Worm (Caenorhabditis elegans): ENCODE data around the gene osm-3.
A peak's percentile ranks its signal among the peaks of the same experiment; 100 is the strongest.

The osm-3 gene

ce11 chrIV:3835065-3835464 lies 34.2 kb upstream of the osm-3 start, which contains the start of gene cal-3:
Gene cal-3, minus strand, starts transcription at chrIV:3835165.
- no peak for TF ChIP-seq F13H6.1 (tag; optimal IDR thresholded peaks at IDR 0.05)

- TF ChIP-seq fos-1 (tag; optimal IDR thresholded peaks at IDR 0.05): no peak
- no peak for TF ChIP-seq unc-62 (GFP tag; optimal IDR thresholded peaks at IDR 0.05)
- TF ChIP-seq nhr-237 (tag; optimal IDR thresholded peaks at IDR 0.05): no peak
Observed at ce11 chrIV:3833778-3834177, 32.9 kb upstream of the osm-3 start.

- TF ChIP-seq ZK546.5 (tag; optimal IDR thresholded peaks at IDR 0.05): no peak
- TF ChIP-seq mab-5 (tag; optimal IDR thresholded peaks at IDR 0.05): no peak
- TF ChIP-seq ztf-11 (tag; optimal IDR thresholded peaks at IDR 0.05): no peak
- TF ChIP-seq zag-1 (tag; optimal IDR thresholded peaks at IDR 0.05): no peak
- TF ChIP-seq fos-1 (tag; optimal IDR thresholded peaks at IDR 0.05): no peak
- TF ChIP-seq Y55F3AM.14 (GFP tag; optimal IDR thresholded peaks at IDR 0.05): no peak
Observed at ce11 chrIV:3832040-3832439, 31.2 kb upstream of the osm-3 start.

- TF ChIP-seq F13H6.1 (tag; optimal IDR thresholded peaks at IDR 0.05) (no peak), ztf-11 (tag; optimal IDR thresholded peaks at IDR 0.05) (no peak), blmp-1 (tag; optimal IDR thresholded peaks at IDR 0.05; ENCODE audit: insufficient read depth) (peak; percentile 16)
Observed at ce11 chrIV:3827724-3828123, 26.9 kb upstream of the osm-3 start.

- TF ChIP-seq unc-39 (tag; optimal IDR thresholded peaks at IDR 0.05): no peak
- no peak for TF ChIP-seq ztf-1 (GFP tag; conservative IDR thresholded peaks at IDR 0.05)
- TF ChIP-seq F13H6.1 (tag; optimal IDR thresholded peaks at IDR 0.05): no peak
- no peak for TF ChIP-seq ceh-82 (tag; optimal IDR thresholded peaks at IDR 0.05)
- TF ChIP-seq Y55F3AM.14 (GFP tag; optimal IDR thresholded peaks at IDR 0.05): no peak
- TF ChIP-seq unc-62 (GFP tag; optimal IDR thresholded peaks at IDR 0.05): no peak
Observed at ce11 chrIV:3826590-3827128, 25.8 kb upstream of the osm-3 start, which contains the start of gene F28F9.3. Gene F28F9.3, plus strand, starts transcription at chrIV:3826890.

- TF ChIP-seq egl-27 (tag; optimal IDR thresholded peaks at IDR 0.05) (no peak), unc-39 (tag; optimal IDR thresholded peaks at IDR 0.05) (no peak), ama-1 (optimal IDR thresholded peaks at IDR 0.05) (no peak), mbf-1 (tag; optimal IDR thresholded peaks at IDR 0.05) (no peak), mdl-1 (tag; optimal IDR thresholded peaks at IDR 0.05) (no peak), sma-3 (GFP tag; optimal IDR thresholded peaks at IDR 0.05) (no peak)
Observed at ce11 chrIV:3825388-3825787, 24.5 kb upstream of the osm-3 start.

- TF ChIP-seq C34F6.9 (tag; optimal IDR thresholded peaks at IDR 0.05) (peak; percentile 50), nhr-77 (tag; optimal IDR thresholded peaks at IDR 0.05) (no peak), mdl-1 (tag; optimal IDR thresholded peaks at IDR 0.05) (peak; percentile 27 to 35), nhr-129 (tag; optimal IDR thresholded peaks at IDR 0.05) (peak; percentile 29), F13H6.1 (tag; optimal IDR thresholded peaks at IDR 0.05) (peak; percentile 29), unc-55 (GFP tag; optimal IDR thresholded peaks at IDR 0.05) (peak; percentile 56), zag-1 (tag; optimal IDR thresholded peaks at IDR 0.05) (peak; percentile 57), nhr-21 (tag; optimal IDR thresholded peaks at IDR 0.05) (no peak), snpc-4 (tag; optimal IDR thresholded peaks at IDR 0.05) (no peak), lsy-2 (tag; optimal IDR thresholded peaks at IDR 0.05) (peak in 1 of 2 experiments; percentile 8), mab-5 (tag; optimal IDR thresholded peaks at IDR 0.05) (peak; percentile 66), nhr-12 (tag; optimal IDR thresholded peaks at IDR 0.05) (no peak), lin-39 (tag; optimal IDR thresholded peaks at IDR 0.05) (peak; percentile 67)
Observed at ce11 chrIV:3824720-3825119, 23.9 kb upstream of the osm-3 start.

ce11 chrIV:3821554-3821953 lies 20.7 kb upstream of the osm-3 start:
- TF ChIP-seq nhr-25 (tag; optimal IDR thresholded peaks at IDR 0.05) (no peak), unc-55 (GFP tag; optimal IDR thresholded peaks at IDR 0.05) (peak; percentile 43), R02D3.7 (tag; optimal IDR thresholded peaks at IDR 0.05) (no peak), nhr-10 (tag; optimal IDR thresholded peaks at IDR 0.05) (no peak), nhr-237 (tag; optimal IDR thresholded peaks at IDR 0.05) (no peak), fos-1 (tag; optimal IDR thresholded peaks at IDR 0.05) (peak; percentile 56), lsy-2 (tag; optimal IDR thresholded peaks at IDR 0.05) (peak in 1 of 2 experiments; percentile 9), mab-5 (tag; optimal IDR thresholded peaks at IDR 0.05) (no peak)
